Worm (Caenorhabditis elegans) whole organism, midembryonic: ENCODE measurements around the gene sna-2.

Experiments
- T22C8.4 ChIP-seq: fragments of 200-800 bp; sonication (Bioruptor generic); IDR thresholded peaks from 2 replicates; pipeline ENCODE4 v1.3.6; 2022; ENCODE audit warnings: missing genetic modification characterization, missing compliant biosample characterization
- cog-1 ChIP-seq: sonication (generic microtip); optimal IDR thresholded peaks from 2 replicates; lab custom pipeline; 2016; ENCODE audit warnings: missing genetic modification characterization, missing compliant biosample characterization
- flt-1 ChIP-seq: fragments of 200-800 bp; sonication (Bioruptor generic); IDR thresholded peaks from 2 replicates; pipeline ENCODE4 v1.3.6; 2022; ENCODE audit warnings: missing genetic modification characterization, missing compliant biosample characterization
- ref-1 ChIP-seq: fragments of 200-800 bp; sonication (Bioruptor generic); conservative IDR thresholded peaks from 2 replicates; pipeline ENCODE4 v1.3.6; 2022; ENCODE audit warnings: missing genetic modification reagents, missing genetic modification characterization, missing compliant biosample characterization
- tab-1 ChIP-seq: fragments of 200-800 bp; sonication (Bioruptor generic); IDR thresholded peaks from 2 replicates; pipeline ENCODE4 v1.3.6; 2022; ENCODE audit warnings: missing genetic modification characterization, missing compliant biosample characterization

- TF ChIP-seq flt-1 (GFP tag; lab: Robert Waterston, UW) (no peak), cog-1 (tag; lab: Kevin White, UChicago) (no peak), T22C8.4 (GFP tag; lab: Robert Waterston, UW) (no peak), ref-1 (GFP tag; lab: Robert Waterston, UW) (no peak), tab-1 (no peak)
These were observed 24.0 kb upstream of the sna-2 start for ce11 chrIV:9801418-9801817.
